Worm (Caenorhabditis elegans): ENCODE measurements around the gene mig-32.

The mig-32 gene

DNA sequence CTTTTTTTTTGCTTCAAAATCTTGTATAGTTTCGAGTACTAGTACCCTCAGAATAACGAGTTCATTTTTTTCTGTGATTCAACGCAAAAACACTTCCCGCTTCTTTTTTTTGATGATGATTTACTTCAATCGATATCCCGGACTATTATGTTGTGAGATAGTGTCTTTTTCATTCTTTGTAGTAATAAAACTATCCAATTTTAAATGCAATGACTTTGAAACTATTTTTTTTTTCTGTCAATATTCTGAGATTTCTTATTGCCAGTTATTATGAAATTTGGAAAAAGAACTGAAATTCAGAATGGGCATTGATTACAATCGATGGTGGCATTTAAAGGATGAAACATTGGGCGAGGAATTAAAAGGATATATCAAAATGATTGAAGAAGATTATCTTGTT, 13.5 kb upstream of the mig-32 start, which contains the start of gene M18.3:
Gene M18.3, plus strand, starts transcription at position 301 of the 400 bp plus-strand sequence.
- TF ChIP-seq nhr-27 (tag; optimal IDR thresholded peaks at IDR 0.05) = no peak
- TF ChIP-seq ceh-100 (GFP tag; IDR thresholded peaks at IDR 0.05) = no peak
- TF ChIP-seq tbx-9 (tag; optimal IDR thresholded peaks at IDR 0.05; ENCODE audit: borderline replicate concordance) = no peak
- TF ChIP-seq pha-4 (tag; optimal IDR thresholded peaks at IDR 0.05) = no peak
- TF ChIP-seq efl-1 (GFP tag; optimal IDR thresholded peaks at IDR 0.05) = no peak
- no peak for TF ChIP-seq hlh-12 (tag; optimal IDR thresholded peaks at IDR 0.05)
- TF ChIP-seq ama-1 (optimal IDR thresholded peaks at IDR 0.05) = no peak
- no peak for TF ChIP-seq ama-1 (GFP tag; optimal IDR thresholded peaks at IDR 0.05)
- no peak for TF ChIP-seq nfya-1 (tag; optimal IDR thresholded peaks at IDR 0.05; ENCODE audit: borderline replicate concordance, insufficient read depth)
- no peak for TF ChIP-seq dox-1 (GFP tag; IDR thresholded peaks at IDR 0.05)

- TF ChIP-seq attf-3 (GFP tag; conservative IDR thresholded peaks at IDR 0.05) (no peak), lin-26 (GFP tag; IDR thresholded peaks at IDR 0.05) (no peak), die-1 (tag; optimal IDR thresholded peaks at IDR 0.05) (no peak), dox-1 (GFP tag; IDR thresholded peaks at IDR 0.05) (no peak), mxl-1 (tag; optimal IDR thresholded peaks at IDR 0.05) (no peak), tlf-1 (GFP tag; optimal IDR thresholded peaks at IDR 0.05) (no peak), hsf-1 (GFP tag; IDR thresholded peaks at IDR 0.05) (no peak), unc-130 (GFP tag; optimal IDR thresholded peaks at IDR 0.05) (no peak), hmg-1.2 (GFP tag; IDR thresholded peaks at IDR 0.05) (no peak), F49E8.2 (tag; optimal IDR thresholded peaks at IDR 0.05; ENCODE audit: insufficient read depth) (no peak)
Observed at ce11 chrIV:12096479-12096878, 4.5 kb upstream of the mig-32 start, which contains the start of gene mon-2. TSS of gene mon-2 (plus strand) at chrIV:12096779.

ce11 chrIV:12093819-12094218, 1.8 kb upstream of the mig-32 start, which contains the start of gene F11A10.5:
TSS of gene F11A10.5 (plus strand) at chrIV:12094119.
- no peak for TF ChIP-seq hmg-1.2 (GFP tag; IDR thresholded peaks at IDR 0.05)
- TF ChIP-seq F33H1.4 (GFP tag; IDR thresholded peaks at IDR 0.05) = no peak
- no peak for TF ChIP-seq rpc-1 (optimal IDR thresholded peaks at IDR 0.05)
- no peak for TF ChIP-seq rpc-1 (tag; optimal IDR thresholded peaks at IDR 0.05)
- no peak for TF ChIP-seq F57C9.4 (tag; optimal IDR thresholded peaks at IDR 0.05)
- TF ChIP-seq lsy-27 (tag; optimal IDR thresholded peaks at IDR 0.05; ENCODE audit: borderline replicate concordance, insufficient read depth) = no peak
- TF ChIP-seq ekl-4 (GFP tag; IDR thresholded peaks at IDR 0.05) = no peak
- TF ChIP-seq aptf-3 (GFP tag; IDR thresholded peaks at IDR 0.05) = no peak
- TF ChIP-seq C06A6.2 (GFP tag; conservative IDR thresholded peaks at IDR 0.05) = no peak
- TF ChIP-seq unc-130 (GFP tag; optimal IDR thresholded peaks at IDR 0.05) = no peak
- no peak for TF ChIP-seq xnd-1 (tag; optimal IDR thresholded peaks at IDR 0.05)
- TF ChIP-seq F23B12.7 (tag; optimal IDR thresholded peaks at IDR 0.05; ENCODE audit: insufficient read depth) = no peak
- no peak for TF ChIP-seq ztf-28 (GFP tag; IDR thresholded peaks at IDR 0.05)
- no peak for TF ChIP-seq ceh-58 (GFP tag; IDR thresholded peaks at IDR 0.05)
- no peak for TF ChIP-seq K11D2.4 (GFP tag; IDR thresholded peaks at IDR 0.05)
- no peak for TF ChIP-seq lir-1 (GFP tag; conservative IDR thresholded peaks at IDR 0.05)
- no peak for TF ChIP-seq let-607 (tag; optimal IDR thresholded peaks at IDR 0.05)
- TF ChIP-seq snpc-3.4 (tag; optimal IDR thresholded peaks at IDR 0.05) = no peak
- TF ChIP-seq ztf-22 (GFP tag; optimal IDR thresholded peaks at IDR 0.05) = no peak
- no peak for TF ChIP-seq die-1 (tag; optimal IDR thresholded peaks at IDR 0.05)
- TF ChIP-seq tlf-1 (GFP tag; optimal IDR thresholded peaks at IDR 0.05) = no peak
